Worm (Caenorhabditis elegans) whole organism, early embryonic: ENCODE data around the gene rps-24.
A peak's percentile ranks its signal among the peaks of the same experiment; 100 is the strongest.

ENCODE experiments used
- B0310.2 ChIP-seq: sonication (generic microtip); optimal IDR thresholded peaks from 2 replicates; lab custom pipeline; 2016; ENCODE audit warnings: mild to moderate bottlenecking, missing genetic modification characterization, missing compliant biosample characterization
- F13C5.2 ChIP-seq: sonication (generic microtip); optimal IDR thresholded peaks from 2 replicates; lab custom pipeline; 2017; ENCODE audit warnings: mild to moderate bottlenecking, missing genetic modification characterization, inconsistent platforms, missing compliant biosample characterization
- aly-1 ChIP-seq: sonication (generic microtip); optimal IDR thresholded peaks from 2 replicates; lab custom pipeline; 2016; ENCODE audit warnings: missing genetic modification characterization, missing compliant biosample characterization
- ama-1 ChIP-seq: fragments of 150-350 bp; optimal IDR thresholded peaks from 2 replicates; lab custom pipeline; 2014
- ceh-13 ChIP-seq: fragments of 200-800 bp; sonication (Bioruptor generic); optimal IDR thresholded peaks from 2 replicates; lab custom pipeline; 2018; ENCODE audit warnings: mild to moderate bottlenecking, missing genetic modification characterization, missing compliant biosample characterization
- ceh-36 ChIP-seq: sonication (generic microtip); optimal IDR thresholded peaks from 2 replicates; lab custom pipeline; 2016; ENCODE audit warnings: missing genetic modification characterization, inconsistent platforms, missing compliant biosample characterization
- ets-7 ChIP-seq: sonication (generic microtip); optimal IDR thresholded peaks from 2 replicates; lab custom pipeline; 2016; ENCODE audit warnings: missing genotype, missing genetic modification characterization, missing compliant biosample characterization
- flt-1 ChIP-seq: fragments of 200-800 bp; sonication (Bioruptor generic); IDR thresholded peaks from 2 replicates; pipeline ENCODE4 v1.3.6; 2022; ENCODE audit warnings: missing genetic modification characterization, missing compliant biosample characterization
- hmbx-1 ChIP-seq: sonication (generic microtip); optimal IDR thresholded peaks from 2 replicates; lab custom pipeline; 2016; ENCODE audit warnings: mild to moderate bottlenecking, missing genetic modification characterization, missing compliant biosample characterization
- hmg-4 ChIP-seq: fragments of 200-800 bp; sonication (Bioruptor generic); optimal IDR thresholded peaks from 2 replicates; lab custom pipeline; 2018; ENCODE audit warnings: mild to moderate bottlenecking, missing genetic modification characterization, missing compliant biosample characterization
- hnd-1 ChIP-seq: sonication (generic microtip); optimal IDR thresholded peaks from 2 replicates; lab custom pipeline; 2016; ENCODE audit warnings: missing genetic modification characterization, missing compliant biosample characterization
- pes-1 ChIP-seq: fragments of 200-800 bp; sonication (Bioruptor generic); IDR thresholded peaks from 2 replicates; pipeline ENCODE4 v1.3.6; 2022; ENCODE audit warnings: missing genetic modification reagents, missing genetic modification characterization, missing compliant biosample characterization
- scrt-1 ChIP-seq: fragments of 200-800 bp; sonication (Bioruptor generic); IDR thresholded peaks from 2 replicates; pipeline ENCODE4 v1.3.6; 2022; ENCODE audit warnings: missing genetic modification characterization, missing compliant biosample characterization
- sea-1 ChIP-seq: fragments of 200-800 bp; sonication (Bioruptor generic); conservative IDR thresholded peaks from 2 replicates; pipeline ENCODE4 v1.3.6; 2022; ENCODE audit warnings: missing genetic modification characterization, missing compliant biosample characterization
- tbx-11 ChIP-seq: fragments of 200-800 bp; sonication (Bioruptor generic); IDR thresholded peaks from 2 replicates; pipeline ENCODE4 v1.3.6; 2022; ENCODE audit warnings: missing genetic modification characterization, missing compliant biosample characterization
- tbx-37 ChIP-seq: fragments of 200-800 bp; sonication (Bioruptor generic); conservative IDR thresholded peaks from 2 replicates; pipeline ENCODE4 v1.3.6; 2022; ENCODE audit warnings: missing genetic modification reagents, missing genetic modification characterization, missing compliant biosample characterization
- tra-4 ChIP-seq: sonication (generic microtip); optimal IDR thresholded peaks from 2 replicates; lab custom pipeline; 2017; ENCODE audit warnings: missing genetic modification characterization, missing compliant biosample characterization

The rps-24 gene

ce11 chrIV:401395-401794, 15.7 kb downstream of the rps-24 start, which contains the start of gene gpa-4:
gpa-4 (plus strand) TSS chrIV:401695.
- TF ChIP-seq flt-1 (GFP tag; lab: Robert Waterston, UW), result no peak
- no peak for TF ChIP-seq tbx-37
- no peak for TF ChIP-seq tra-4 (tag; lab: Kevin White, UChicago)
- TF ChIP-seq hmg-4 (GFP tag; lab: Kevin White, UChicago), result no peak
- no peak for TF ChIP-seq F13C5.2 (tag; lab: Kevin White, UChicago)
- no peak for TF ChIP-seq ets-7
- TF ChIP-seq ceh-13 (GFP tag; lab: Kevin White, UChicago), result no peak
- TF ChIP-seq tbx-11, result no peak
- TF ChIP-seq ceh-36 (tag; lab: Kevin White, UChicago), result no peak
- no peak for TF ChIP-seq pes-1 (GFP tag; lab: Robert Waterston, UW)
- no peak for TF ChIP-seq ama-1
- no peak for TF ChIP-seq sea-1 (GFP tag; lab: Robert Waterston, UW)
- no peak for TF ChIP-seq scrt-1
- no peak for TF ChIP-seq hnd-1 (tag; lab: Kevin White, UChicago)
- TF ChIP-seq hmbx-1 (tag; lab: Kevin White, UChicago), result no peak

ce11 chrIV:408892-409291, 23.2 kb downstream of the rps-24 start:
- TF ChIP-seq B0310.2 (no peak), tbx-11 (no peak), sea-1 (GFP tag; lab: Robert Waterston, UW) (no peak), ets-7 (no peak), F13C5.2 (tag; lab: Kevin White, UChicago) (no peak), ceh-13 (GFP tag; lab: Kevin White, UChicago) (no peak), pes-1 (GFP tag; lab: Robert Waterston, UW) (no peak), flt-1 (GFP tag; lab: Robert Waterston, UW) (no peak), hmbx-1 (tag; lab: Kevin White, UChicago) (no peak), ama-1 (no peak), tra-4 (tag; lab: Kevin White, UChicago) (no peak), tbx-37 (no peak), ceh-36 (tag; lab: Kevin White, UChicago) (no peak), hnd-1 (tag; lab: Kevin White, UChicago) (no peak), aly-1 (tag; lab: Kevin White, UChicago) (no peak)

ce11 chrIV:409935-410334, 24.2 kb downstream of the rps-24 start, which contains the start of gene kgb-1:
kgb-1 (minus strand) TSS chrIV:410035.
- TF ChIP-seq ceh-36 (tag; lab: Kevin White, UChicago) (peak; percentile 66), aly-1 (tag; lab: Kevin White, UChicago) (no peak)

- TF ChIP-seq ets-7, result peak; percentile 12
- TF ChIP-seq sea-1 (GFP tag; lab: Robert Waterston, UW), result no peak
These were observed 24.8 kb downstream of the rps-24 start, which contains the start of gene T07A9.12 for ce11 chrIV:410420-410891. T07A9.12 (plus strand) TSS chrIV:410867.

- TF ChIP-seq F13C5.2 (tag; lab: Kevin White, UChicago) (no peak), pes-1 (GFP tag; lab: Robert Waterston, UW) (no peak), scrt-1 (no peak), B0310.2 (no peak), flt-1 (GFP tag; lab: Robert Waterston, UW) (no peak), hnd-1 (tag; lab: Kevin White, UChicago) (no peak), aly-1 (tag; lab: Kevin White, UChicago) (no peak), ets-7 (no peak), tbx-37 (no peak), ama-1 (no peak), tbx-11 (no peak), hmbx-1 (tag; lab: Kevin White, UChicago) (no peak), tra-4 (tag; lab: Kevin White, UChicago) (no peak), sea-1 (GFP tag; lab: Robert Waterston, UW) (no peak)
These were observed 34.0 kb downstream of the rps-24 start, which contains the start of gene eri-1 for ce11 chrIV:419674-420073. eri-1 (minus strand) TSS chrIV:419958.

ce11 chrIV:420686-421085, 35.0 kb downstream of the rps-24 start:
- TF ChIP-seq pes-1 (GFP tag; lab: Robert Waterston, UW) (no peak), aly-1 (tag; lab: Kevin White, UChicago) (no peak), flt-1 (GFP tag; lab: Robert Waterston, UW) (no peak), sea-1 (GFP tag; lab: Robert Waterston, UW) (no peak), hnd-1 (tag; lab: Kevin White, UChicago) (no peak), hmbx-1 (tag; lab: Kevin White, UChicago) (no peak), F13C5.2 (tag; lab: Kevin White, UChicago) (no peak), tbx-11 (no peak), hmg-4 (GFP tag; lab: Kevin White, UChicago) (no peak), ama-1 (no peak), tbx-37 (no peak), tra-4 (tag; lab: Kevin White, UChicago) (no peak), scrt-1 (no peak), B0310.2 (no peak), ceh-36 (tag; lab: Kevin White, UChicago) (no peak), ets-7 (no peak), ceh-13 (GFP tag; lab: Kevin White, UChicago) (no peak)

- TF ChIP-seq ama-1 (no peak), sea-1 (GFP tag; lab: Robert Waterston, UW) (no peak), ets-7 (no peak), tbx-37 (no peak), hmg-4 (GFP tag; lab: Kevin White, UChicago) (no peak)
These were observed 36.4 kb downstream of the rps-24 start for ce11 chrIV:422112-422511.

- TF ChIP-seq B0310.2 (no peak), ceh-36 (tag; lab: Kevin White, UChicago) (peak; percentile 74), ceh-13 (GFP tag; lab: Kevin White, UChicago) (no peak), sea-1 (GFP tag; lab: Robert Waterston, UW) (no peak)
These were observed 39.4 kb downstream of the rps-24 start, which contains the start of gene daf-18 for ce11 chrIV:425052-425451. daf-18 (minus strand) TSS chrIV:425177.
